Worm (Caenorhabditis elegans) whole organism, L4 larva: ENCODE results near the gene B0416.4.

ENCODE experiments used
- D1046.2 ChIP-seq: fragments of 200-800 bp; sonication (Bioruptor generic); IDR thresholded peaks from 2 replicates; pipeline ENCODE4 v1.3.6; 2022; ENCODE audit warnings: missing genetic modification characterization, missing compliant biosample characterization
- R02D3.7 ChIP-seq: fragments of 150-350 bp; sonication (generic microtip); optimal IDR thresholded peaks from 3 replicates; lab custom pipeline; 2014; ENCODE audit warnings: missing biosample characterization, missing genetic modification characterization
- T26A8.4 ChIP-seq: fragments of 200-800 bp; sonication (Bioruptor generic); IDR thresholded peaks from 2 replicates; pipeline ENCODE4 v1.3.6; 2022; ENCODE audit warnings: missing genetic modification characterization, missing compliant biosample characterization
- Y105C5A.15 ChIP-seq: fragments of 200-800 bp; sonication (Bioruptor generic); IDR thresholded peaks from 2 replicates; pipeline ENCODE4 v1.3.6; 2022; ENCODE audit warnings: missing genetic modification characterization, missing compliant biosample characterization
- Y48G9A.11 ChIP-seq: fragments of 200-800 bp; sonication (Bioruptor generic); IDR thresholded peaks from 2 replicates; pipeline ENCODE4 v1.3.6; 2022; ENCODE audit warnings: missing genetic modification reagents, missing genetic modification characterization, missing compliant biosample characterization
- Y75B8A.6 ChIP-seq: fragments of 200-800 bp; sonication (Bioruptor generic); IDR thresholded peaks from 2 replicates; pipeline ENCODE4 v1.3.6; 2022; ENCODE audit warnings: missing genetic modification reagents, missing genetic modification characterization, missing compliant biosample characterization
- ZK546.5 ChIP-seq, 2 experiments: sonication (generic microtip); optimal IDR thresholded peaks; 2 replicates each; lab custom pipeline; 2017; ENCODE audit warnings: missing biosample characterization in 2 of 2, missing genetic modification characterization in 2 of 2
- aha-1 ChIP-seq: fragments of 150-350 bp; peaks from one replicate; lab custom pipeline; 2014; ENCODE audit warnings: missing biosample characterization, missing genetic modification characterization
- arid-1 ChIP-seq: fragments of 200-800 bp; sonication (Bioruptor generic); conservative IDR thresholded peaks from 2 replicates; pipeline ENCODE4 v1.3.6; 2022; ENCODE audit warnings: missing genetic modification reagents, missing genetic modification characterization, missing compliant biosample characterization
- attf-4 ChIP-seq: sonication (generic microtip); optimal IDR thresholded peaks from 3 replicates; lab custom pipeline; 2017; ENCODE audit warnings: missing biosample characterization, missing genetic modification characterization
- ceh-44 ChIP-seq: fragments of 200-800 bp; sonication (Bioruptor generic); IDR thresholded peaks from 2 replicates; pipeline ENCODE4 v1.3.6; 2022; ENCODE audit warnings: missing genetic modification reagents, missing genetic modification characterization, missing compliant biosample characterization
- ces-1 ChIP-seq: fragments of 150-350 bp; sonication (generic microtip); optimal IDR thresholded peaks from 4 replicates; lab custom pipeline; 2014; ENCODE audit warnings: missing biosample characterization, missing genetic modification reagents, missing genetic modification characterization
- cey-2 ChIP-seq: sonication (generic microtip); optimal IDR thresholded peaks from 3 replicates; lab custom pipeline; 2017; ENCODE audit warnings: missing genetic modification characterization, mild to moderate bottlenecking, missing compliant biosample characterization, antibody characterized with exemption, borderline replicate concordance; ENCODE audit not compliant: insufficient read depth
- daf-19 ChIP-seq: fragments of 200-800 bp; sonication (Bioruptor generic); conservative IDR thresholded peaks from 2 replicates; pipeline ENCODE4 v1.3.6; 2022; ENCODE audit warnings: missing genetic modification characterization, missing compliant biosample characterization
- daf-8 ChIP-seq: fragments of 200-800 bp; sonication (Bioruptor generic); IDR thresholded peaks from 2 replicates; pipeline ENCODE4 v1.3.6; 2022; ENCODE audit warnings: missing genetic modification characterization, missing compliant biosample characterization
- dmd-6 ChIP-seq: fragments of 200-800 bp; sonication (Bioruptor generic); IDR thresholded peaks from 2 replicates; pipeline ENCODE4 v1.3.6; 2022; ENCODE audit warnings: missing genetic modification reagents, missing genetic modification characterization, missing compliant biosample characterization
- dmd-8 ChIP-seq: fragments of 200-800 bp; sonication (Bioruptor generic); IDR thresholded peaks from 2 replicates; pipeline ENCODE4 v1.3.6; 2022; ENCODE audit warnings: missing genetic modification characterization, missing compliant biosample characterization
- dpl-1 ChIP-seq: fragments of 150-350 bp; optimal IDR thresholded peaks from 2 replicates; lab custom pipeline; 2014; ENCODE audit warnings: missing biosample characterization, missing genetic modification reagents, missing genetic modification characterization
- duxl-1 ChIP-seq: sonication (generic microtip); optimal IDR thresholded peaks from 2 replicates; lab custom pipeline; 2016; ENCODE audit warnings: mild to moderate bottlenecking, missing genetic modification characterization, moderate library complexity, missing compliant biosample characterization; ENCODE audit not compliant: poor library complexity
- fkh-10 ChIP-seq: fragments of 150-350 bp; optimal IDR thresholded peaks from 2 replicates; lab custom pipeline; 2014; ENCODE audit warnings: missing biosample characterization, missing genetic modification reagents, missing genetic modification characterization
- gei-8 ChIP-seq: fragments of 200-800 bp; sonication (Bioruptor generic); optimal IDR thresholded peaks from 2 replicates; lab custom pipeline; 2018; ENCODE audit warnings: mild to moderate bottlenecking, missing genetic modification characterization, missing compliant biosample characterization
- hmg-1.1 ChIP-seq: fragments of 200-800 bp; sonication (Bioruptor generic); IDR thresholded peaks from 2 replicates; pipeline ENCODE4 v1.3.6; 2022; ENCODE audit warnings: missing genetic modification reagents, missing genetic modification characterization, missing compliant biosample characterization
- jun-1 ChIP-seq: fragments of 150-350 bp; optimal IDR thresholded peaks from 2 replicates; lab custom pipeline; 2014; ENCODE audit warnings: missing biosample characterization, missing genetic modification reagents, missing genetic modification characterization
- lin-1 ChIP-seq: fragments of 200-800 bp; sonication (Bioruptor generic); IDR thresholded peaks from 2 replicates; pipeline ENCODE4 v1.3.6; 2022; ENCODE audit warnings: missing genetic modification reagents, missing genetic modification characterization, missing compliant biosample characterization
- lin-13 ChIP-seq: fragments of 150-350 bp; optimal IDR thresholded peaks from 2 replicates; lab custom pipeline; 2014; ENCODE audit warnings: missing biosample characterization, missing genetic modification reagents, missing genetic modification characterization
- lin-15B ChIP-seq: fragments of 150-350 bp; sonication (generic microtip); optimal IDR thresholded peaks from 3 replicates; lab custom pipeline; 2014; ENCODE audit warnings: missing biosample characterization, missing genetic modification characterization
- lin-38 ChIP-seq: fragments of 200-800 bp; sonication (Bioruptor generic); IDR thresholded peaks from 2 replicates; pipeline ENCODE4 v1.3.6; 2022; ENCODE audit warnings: missing genetic modification reagents, missing genetic modification characterization, missing compliant biosample characterization
- lir-3 ChIP-seq: sonication (generic microtip); optimal IDR thresholded peaks from 2 replicates; lab custom pipeline; 2016; ENCODE audit warnings: mild to moderate bottlenecking, missing genetic modification characterization, missing compliant biosample characterization
- lsy-2 ChIP-seq, 2 experiments: fragments of 150-350 bp in 1 of 2; sonication (generic microtip) in 1 of 2; optimal IDR thresholded peaks; 2 replicates each; lab custom pipeline; 2014 to 2017; ENCODE audit warnings: missing biosample characterization in 2 of 2, missing genetic modification characterization in 2 of 2
- madf-5 ChIP-seq, 2 experiments: fragments of 200-800 bp; sonication (Bioruptor generic); IDR thresholded peaks; 2 replicates each; pipeline ENCODE4 v1.3.6; 2022; ENCODE audit warnings: missing compliant biosample characterization in 2 of 2, missing genetic modification characterization in 2 of 2
- mdt-29 ChIP-seq: fragments of 200-800 bp; sonication (Bioruptor generic); IDR thresholded peaks from 2 replicates; pipeline ENCODE4 v1.3.6; 2022; ENCODE audit warnings: missing genetic modification reagents, missing genetic modification characterization, missing compliant biosample characterization
- mxl-2 ChIP-seq: fragments of 200-800 bp; sonication (Bioruptor generic); conservative IDR thresholded peaks from 2 replicates; pipeline ENCODE4 v1.3.6; 2022; ENCODE audit warnings: missing genetic modification reagents, missing genetic modification characterization, missing compliant biosample characterization
- nhr-111 ChIP-seq: fragments of 200-800 bp; sonication (Bioruptor generic); optimal IDR thresholded peaks from 2 replicates; lab custom pipeline; 2018; ENCODE audit warnings: mild to moderate bottlenecking, missing genetic modification characterization, missing compliant biosample characterization
- nhr-237 ChIP-seq: sonication (generic microtip); optimal IDR thresholded peaks from 2 replicates; lab custom pipeline; 2017; ENCODE audit warnings: missing biosample characterization, missing genetic modification characterization
- nhr-25 ChIP-seq: sonication (generic microtip); optimal IDR thresholded peaks from 2 replicates; lab custom pipeline; 2017; ENCODE audit warnings: missing genetic modification characterization, mild to moderate bottlenecking, missing compliant biosample characterization, antibody characterized with exemption, moderate library complexity, borderline replicate concordance; ENCODE audit not compliant: insufficient read depth
- nhr-6 ChIP-seq: fragments of 150-350 bp; optimal IDR thresholded peaks from 2 replicates; lab custom pipeline; 2014; ENCODE audit warnings: missing biosample characterization, missing genetic modification characterization
- php-3 ChIP-seq: fragments of 200-800 bp; sonication (Bioruptor generic); IDR thresholded peaks from 2 replicates; pipeline ENCODE4 v1.3.6; 2022; ENCODE audit warnings: missing genetic modification reagents, missing genetic modification characterization, missing compliant biosample characterization
- sdz-12 ChIP-seq: fragments of 200-800 bp; sonication (Bioruptor generic); optimal IDR thresholded peaks from 2 replicates; lab custom pipeline; 2018; ENCODE audit warnings: mild to moderate bottlenecking, missing genetic modification characterization, missing compliant biosample characterization
- set-16 ChIP-seq: fragments of 200-800 bp; sonication (Bioruptor generic); IDR thresholded peaks from 2 replicates; pipeline ENCODE4 v1.3.6; 2022; ENCODE audit warnings: missing genetic modification reagents, missing genetic modification characterization, missing compliant biosample characterization
- snpc-1.2 ChIP-seq: fragments of 200-800 bp; sonication (Bioruptor generic); IDR thresholded peaks from 2 replicates; pipeline ENCODE4 v1.3.6; 2022; ENCODE audit warnings: missing genetic modification reagents, missing genetic modification characterization, missing compliant biosample characterization
- unc-130 ChIP-seq: sonication (generic microtip); optimal IDR thresholded peaks from 2 replicates; lab custom pipeline; 2016; ENCODE audit warnings: missing genetic modification reagents, missing genetic modification characterization, missing compliant biosample characterization
- unc-39 ChIP-seq: sonication (generic microtip); optimal IDR thresholded peaks from 2 replicates; lab custom pipeline; 2017; ENCODE audit warnings: missing biosample characterization, missing genetic modification characterization
- unc-62 ChIP-seq, 3 experiments: fragments of 150-350 bp in 1 of 3; sonication (generic microtip); optimal IDR thresholded peaks in 2 of 3; peaks in 1 of 3; 1 replicate in 1 of 3; 2 replicates in 2 of 3; lab custom pipeline; 2014 to 2017; ENCODE audit warnings: missing biosample characterization in 3 of 3, missing genetic modification characterization in 3 of 3, missing genetic modification reagents in 3 of 3, missing genotype in 1 of 3
- zag-1 ChIP-seq: fragments of 150-350 bp; optimal IDR thresholded peaks from 2 replicates; lab custom pipeline; 2014; ENCODE audit warnings: missing biosample characterization, missing genetic modification characterization
- zfp-2 ChIP-seq: sonication (generic microtip); optimal IDR thresholded peaks from 2 replicates; lab custom pipeline; 2016; ENCODE audit warnings: mild to moderate bottlenecking, missing genetic modification characterization, missing compliant biosample characterization
- ztf-11 ChIP-seq: fragments of 150-350 bp; optimal IDR thresholded peaks from 2 replicates; lab custom pipeline; 2014; ENCODE audit warnings: missing biosample characterization, missing genetic modification characterization
- ztf-7 ChIP-seq: fragments of 150-350 bp; optimal IDR thresholded peaks from 2 replicates; lab custom pipeline; 2014; ENCODE audit warnings: missing biosample characterization, missing genetic modification characterization

Gene B0416.4

DNA sequence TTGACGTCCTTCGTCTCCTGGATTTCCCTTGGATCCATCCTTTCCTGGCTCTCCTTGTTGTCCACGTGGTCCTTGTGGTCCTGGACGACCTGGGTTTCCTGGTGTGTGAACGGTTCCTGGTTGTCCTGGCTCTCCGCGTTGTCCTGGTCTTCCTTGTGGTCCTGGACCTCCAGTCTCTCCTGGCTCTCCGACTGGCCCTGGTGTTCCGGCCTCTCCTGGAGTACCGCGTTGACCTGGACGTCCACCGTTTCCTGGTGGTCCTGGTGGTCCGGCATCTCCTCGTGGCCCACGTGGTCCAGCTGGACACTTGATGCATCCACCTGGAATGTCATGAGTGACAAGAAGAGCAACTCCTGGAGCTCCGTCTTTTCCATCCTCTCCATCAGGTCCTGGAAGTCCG is 44.9 kb upstream of the B0416.4 start (continued):
- TF ChIP-seq unc-39 (tag; lab: Kevin White, UChicago) = no peak

DNA sequence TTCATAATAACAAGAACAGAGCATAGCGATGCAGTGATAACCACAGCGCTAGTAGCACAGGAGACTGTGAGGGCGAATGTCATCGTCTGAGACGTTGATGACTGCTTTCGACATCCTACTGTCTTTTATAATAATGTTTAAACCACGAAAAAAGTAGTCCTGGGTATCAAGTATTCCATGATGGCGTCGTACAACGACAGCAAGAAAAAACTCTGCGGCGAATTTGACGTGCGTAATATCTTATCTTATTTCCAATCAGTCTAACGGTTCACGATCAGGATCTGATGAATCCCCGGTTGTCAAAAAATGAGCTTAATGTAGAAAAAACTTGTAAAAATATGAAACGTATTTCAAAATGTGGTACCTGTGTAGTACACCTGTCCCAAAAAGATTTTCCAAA is 44.2 kb upstream of the B0416.4 start, which contains the start of gene col-175:
Gene col-175, minus strand, starts transcription at position 101 of the 400 bp plus-strand sequence.
- TF ChIP-seq php-3 (GFP tag; lab: Robert Waterston, UW) (no peak), ces-1 (GFP tag; lab: Kevin White, UChicago) (no peak)

DNA sequence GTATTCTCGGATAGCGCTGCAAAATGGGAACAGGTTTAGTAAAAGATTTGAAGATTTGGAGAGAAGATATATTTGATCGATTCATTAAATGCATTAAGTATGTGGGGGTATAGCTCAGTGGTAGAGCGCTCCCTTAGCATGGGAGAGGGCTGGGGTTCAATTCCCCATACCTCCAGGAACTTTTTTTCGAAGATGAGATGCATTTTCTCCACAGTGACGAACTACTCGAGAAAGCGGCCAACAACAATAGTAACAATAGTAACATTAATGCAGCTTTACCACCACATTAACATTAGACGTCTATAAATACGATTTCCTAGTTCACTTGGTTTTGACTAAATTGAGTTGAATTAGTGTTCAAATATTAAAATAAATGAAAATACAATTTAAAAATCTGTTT is 41.0 kb upstream of the B0416.4 start:
- peak; percentile 77; the same call in 1 of the 2 replicates for TF ChIP-seq dmd-8
- peak; percentile 60 for TF ChIP-seq duxl-1 (tag; lab: Kevin White, UChicago)
- no peak for TF ChIP-seq attf-4
- no peak for TF ChIP-seq ztf-7 (tag; lab: Kevin White, UChicago)
- TF ChIP-seq zfp-2 (tag; lab: Kevin White, UChicago) = no peak
- peak; percentile 44; the same call in 1 of the 2 replicates for TF ChIP-seq Y48G9A.11 (GFP tag; lab: Robert Waterston, UW)
- TF ChIP-seq arid-1 (GFP tag; lab: Robert Waterston, UW) = 0 out of 2 replicates have a peak, but pooled peaks have one; percentile 62
- no peak for TF ChIP-seq zag-1 (tag; lab: Kevin White, UChicago)
- no peak for TF ChIP-seq R02D3.7 (tag; lab: Kevin White, UChicago)
- peak; percentile 92 for TF ChIP-seq snpc-1.2 (GFP tag; lab: Robert Waterston, UW)
- TF ChIP-seq dmd-6 (GFP tag; lab: Robert Waterston, UW) = no peak
- peak; percentile 71 for TF ChIP-seq lir-3 (tag; lab: Kevin White, UChicago)
- no peak for TF ChIP-seq jun-1 (tag; lab: Kevin White, UChicago)
- TF ChIP-seq lin-15B (tag; lab: Kevin White, UChicago) = no peak
- TF ChIP-seq mdt-29 = peak; percentile 49; the same call in 1 of the 2 replicates
- 0 out of 2 replicates have a peak, but pooled peaks have one; percentile 45 for TF ChIP-seq ceh-44 (GFP tag; lab: Robert Waterston, UW)
- TF ChIP-seq gei-8 = peak; percentile 26
- TF ChIP-seq unc-62 (GFP tag; optimal IDR thresholded peaks at IDR 0.05 in 1 of 2; lab: Kevin White, UChicago) = no peak
- no peak for TF ChIP-seq unc-62 (tag; optimal IDR thresholded peaks at IDR 0.05; lab: Kevin White, UChicago)
- no peak for TF ChIP-seq ZK546.5 (tag; optimal IDR thresholded peaks at IDR 0.05; lab: Kevin White, UChicago)
- TF ChIP-seq madf-5 (GFP tag; IDR thresholded peaks at IDR 0.05; lab: Robert Waterston, UW) = no peak
- TF ChIP-seq Y105C5A.15 (GFP tag; lab: Robert Waterston, UW) = no peak
- TF ChIP-seq lin-38 (GFP tag; lab: Robert Waterston, UW) = peak; percentile 71
- peak; percentile 3 for TF ChIP-seq unc-130
- no peak for TF ChIP-seq mxl-2 (GFP tag; lab: Robert Waterston, UW)
- TF ChIP-seq daf-19 = 0 out of 2 replicates have a peak, but pooled peaks have one; percentile 24
- no peak for TF ChIP-seq ztf-11 (tag; lab: Kevin White, UChicago)
- no peak for TF ChIP-seq lsy-2 (tag; optimal IDR thresholded peaks at IDR 0.05; lab: Kevin White, UChicago)
- no peak for TF ChIP-seq D1046.2 (GFP tag; lab: Robert Waterston, UW)
- TF ChIP-seq sdz-12 (GFP tag; lab: Kevin White, UChicago) = no peak
- TF ChIP-seq lin-13 (GFP tag; lab: Kevin White, UChicago) = no peak
- no peak for TF ChIP-seq dpl-1 (GFP tag; lab: Kevin White, UChicago)
- TF ChIP-seq T26A8.4 (GFP tag; lab: Robert Waterston, UW) = peak; percentile 60
- no peak for TF ChIP-seq lin-1
- no peak for TF ChIP-seq nhr-25 (tag; lab: Kevin White, UChicago)
- peak; percentile 56; the same call in 1 of the 2 replicates for TF ChIP-seq Y75B8A.6 (GFP tag; lab: Robert Waterston, UW)
- TF ChIP-seq aha-1 (tag; lab: Kevin White, UChicago) = peak; percentile 96
- no peak for TF ChIP-seq nhr-237
- no peak; the same call in 1 of the 2 replicates for TF ChIP-seq hmg-1.1 (GFP tag; lab: Robert Waterston, UW)
- TF ChIP-seq nhr-111 = peak; percentile 2
- TF ChIP-seq nhr-6 (tag; lab: Kevin White, UChicago) = no peak
- TF ChIP-seq cey-2 (tag; lab: Kevin White, UChicago) = no peak
- no peak for TF ChIP-seq set-16
- TF ChIP-seq fkh-10 (GFP tag; lab: Kevin White, UChicago) = no peak
- peak; percentile 75; the same call in 1 of the 2 replicates for TF ChIP-seq daf-8 (GFP tag; lab: Robert Waterston, UW)
